Fruit fly (Drosophila melanogaster): ENCODE results near the gene AdipoR.

AdipoR gene

DNA sequence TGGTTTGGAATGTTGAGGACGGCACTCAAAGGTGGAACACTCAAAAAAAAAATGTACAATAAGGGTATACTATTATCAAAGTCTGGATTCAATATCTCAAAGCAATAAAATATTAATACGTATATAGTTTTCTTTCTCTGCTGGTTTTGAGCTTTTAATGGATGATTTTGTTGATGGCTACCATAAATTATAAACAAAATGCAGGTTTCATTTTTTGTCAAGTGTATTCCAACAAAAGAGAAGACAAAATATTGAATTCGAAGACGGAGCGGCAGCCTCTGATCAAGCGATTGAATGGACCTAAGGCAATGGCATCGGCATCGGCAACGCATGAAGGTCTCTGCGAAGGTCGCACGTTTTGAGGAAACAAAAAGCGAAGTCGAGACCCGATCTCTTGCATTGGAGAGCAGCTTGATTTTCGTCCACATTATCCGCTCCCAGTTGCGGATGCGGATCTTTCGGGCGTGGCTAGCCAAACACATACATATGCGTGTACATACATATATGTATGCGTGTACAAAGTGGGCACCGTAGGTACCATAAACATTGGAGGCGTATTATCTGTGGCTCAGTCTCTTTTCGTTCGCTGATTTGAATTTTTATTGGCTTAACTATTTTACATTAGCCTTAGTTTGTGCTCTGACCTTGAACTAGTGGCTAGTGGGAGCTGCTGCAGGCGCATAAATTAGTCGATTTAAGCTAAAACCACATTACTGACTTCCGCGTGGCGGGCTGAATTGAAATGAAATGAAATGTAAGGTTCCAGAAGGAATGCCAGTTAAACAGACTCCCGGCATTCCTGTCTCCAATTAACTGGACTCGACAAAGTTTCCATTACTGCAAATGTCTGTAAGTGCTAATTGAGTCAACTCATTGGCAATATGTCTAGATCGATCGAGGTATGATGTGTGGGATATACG lies 10.9 kb downstream of the AdipoR start (continued):
- TF ChIP-seq Optix (GFP tag; IDR thresholded peaks at IDR 0.05) = no peak
- TF ChIP-seq CG31224 (GFP tag; IDR thresholded peaks at IDR 0.05) = no peak
- TF ChIP-seq ewg (GFP tag; optimal IDR thresholded peaks at IDR 0.05) = peak; percentile 24
- peak; percentile 36 for TF ChIP-seq nmo (GFP tag; optimal IDR thresholded peaks at IDR 0.05)
- TF ChIP-seq Abd-B (GFP tag; optimal IDR thresholded peaks at IDR 0.05) = peak; percentile 17
- TF ChIP-seq Aef1 (GFP tag; IDR thresholded peaks at IDR 0.05) = peak; percentile 43; the same call in 2 of the 3 replicates
- no peak for TF ChIP-seq CG4424 (GFP tag; optimal IDR thresholded peaks at IDR 0.05)
- peak; percentile 89 for TF ChIP-seq sens (GFP tag)
- TF ChIP-seq sens-2 (GFP tag; IDR thresholded peaks at IDR 0.05) = 0 out of 2 replicates have a peak, but pooled peaks have one; percentile 28
- TF ChIP-seq CG8089 (GFP tag; optimal IDR thresholded peaks at IDR 0.05) = no peak
- TF ChIP-seq Fer1 (GFP tag; optimal IDR thresholded peaks at IDR 0.05) = peak; percentile 55
- peak; percentile 9 for TF ChIP-seq CG10147 (GFP tag; optimal IDR thresholded peaks at IDR 0.05)
- TF ChIP-seq bsh (GFP tag; optimal IDR thresholded peaks at IDR 0.05) = peak in 1 of 2 experiments; percentile 39
- peak; percentile 14; the same call in 1 of the 3 replicates for TF ChIP-seq H15 (GFP tag; IDR thresholded peaks at IDR 0.05)
- no peak for TF ChIP-seq Sin3A (optimal IDR thresholded peaks at IDR 0.05)
- peak; percentile 3 for TF ChIP-seq CG2116 (GFP tag; optimal IDR thresholded peaks at IDR 0.05)
- peak; percentile 59 for TF ChIP-seq CG17359 (tag; optimal IDR thresholded peaks at IDR 0.05)
- peak; percentile 40; the same call in 1 of the 3 replicates for TF ChIP-seq CG14050 (GFP tag; IDR thresholded peaks at IDR 0.05)
- TF ChIP-seq CG6689 (GFP tag; IDR thresholded peaks at IDR 0.05) = peak; percentile 67
- no peak for TF ChIP-seq dmrt11E (tag; optimal IDR thresholded peaks at IDR 0.05)
- TF ChIP-seq ind (GFP tag; optimal IDR thresholded peaks at IDR 0.05) = peak; percentile 22
- 0 out of 2 replicates have a peak, but pooled peaks have one; percentile 13 for TF ChIP-seq Drgx (GFP tag; IDR thresholded peaks at IDR 0.05)
- peak; percentile 23 for TF ChIP-seq run (tag; optimal IDR thresholded peaks at IDR 0.05)
- no peak for TF ChIP-seq seq (GFP tag; IDR thresholded peaks at IDR 0.05)
- TF ChIP-seq CG6813 (GFP tag; optimal IDR thresholded peaks at IDR 0.05) = peak; percentile 27
- TF ChIP-seq Hr51 (GFP tag; optimal IDR thresholded peaks at IDR 0.05) = peak in 1 of 2 experiments; percentile 77
- TF ChIP-seq az2 (GFP tag; optimal IDR thresholded peaks at IDR 0.05) = peak; percentile 29
- TF ChIP-seq Atf6 (GFP tag; IDR thresholded peaks at IDR 0.05) = peak; percentile 32; the same call in 1 of the 2 replicates
- TF ChIP-seq Xrp1 (GFP tag; IDR thresholded peaks at IDR 0.05) = peak; percentile 46; the same call in 1 of the 2 replicates
- TF ChIP-seq dysf (GFP tag; IDR thresholded peaks at IDR 0.05) = peak; percentile 68
- TF ChIP-seq CG1603 (tag; optimal IDR thresholded peaks at IDR 0.05) = peak; percentile 4
- peak; percentile 39 for TF ChIP-seq CG7556 (GFP tag; optimal IDR thresholded peaks at IDR 0.05)
- no peak for TF ChIP-seq dan (GFP tag; IDR thresholded peaks at IDR 0.05)
- TF ChIP-seq Rx (GFP tag; IDR thresholded peaks at IDR 0.05) = 0 out of 2 replicates have a peak, but pooled peaks have one; percentile 5
- no peak for TF ChIP-seq cwo (GFP tag; optimal IDR thresholded peaks at IDR 0.05)
- TF ChIP-seq Rfx (GFP tag; IDR thresholded peaks at IDR 0.05) = peak; percentile 46; the same call in 1 of the 2 replicates
- TF ChIP-seq H2.0 (GFP tag; IDR thresholded peaks at IDR 0.05) = 0 out of 2 replicates have a peak, but pooled peaks have one; percentile 9
- TF ChIP-seq CG12219 (GFP tag; optimal IDR thresholded peaks at IDR 0.05) = peak; percentile 25
- TF ChIP-seq Kr (GFP tag; optimal IDR thresholded peaks at IDR 0.05) = no peak
- no peak for TF ChIP-seq gfzf (GFP tag; optimal IDR thresholded peaks at IDR 0.05)
- peak; percentile 27 for TF ChIP-seq Meics (GFP tag; optimal IDR thresholded peaks at IDR 0.05)
- no peak for TF ChIP-seq exex (tag; optimal IDR thresholded peaks at IDR 0.05)
- 0 out of 2 replicates have a peak, but pooled peaks have one; percentile 59 for TF ChIP-seq CG14441 (GFP tag; IDR thresholded peaks at IDR 0.05)
- peak; percentile 27 for TF ChIP-seq CG5180 (GFP tag; optimal IDR thresholded peaks at IDR 0.05)
- TF ChIP-seq prd (optimal IDR thresholded peaks at IDR 0.05) = no peak
- no peak for TF ChIP-seq prd (GFP tag; IDR thresholded peaks at IDR 0.05)
- peak; percentile 19 for TF ChIP-seq CG9817 (tag; optimal IDR thresholded peaks at IDR 0.05)
- TF ChIP-seq Hsf (GFP tag; optimal IDR thresholded peaks at IDR 0.05) = peak; percentile 10
